Worm (Caenorhabditis elegans): Measurements from ENCODE around the gene ctsa-1.2.

DNA sequence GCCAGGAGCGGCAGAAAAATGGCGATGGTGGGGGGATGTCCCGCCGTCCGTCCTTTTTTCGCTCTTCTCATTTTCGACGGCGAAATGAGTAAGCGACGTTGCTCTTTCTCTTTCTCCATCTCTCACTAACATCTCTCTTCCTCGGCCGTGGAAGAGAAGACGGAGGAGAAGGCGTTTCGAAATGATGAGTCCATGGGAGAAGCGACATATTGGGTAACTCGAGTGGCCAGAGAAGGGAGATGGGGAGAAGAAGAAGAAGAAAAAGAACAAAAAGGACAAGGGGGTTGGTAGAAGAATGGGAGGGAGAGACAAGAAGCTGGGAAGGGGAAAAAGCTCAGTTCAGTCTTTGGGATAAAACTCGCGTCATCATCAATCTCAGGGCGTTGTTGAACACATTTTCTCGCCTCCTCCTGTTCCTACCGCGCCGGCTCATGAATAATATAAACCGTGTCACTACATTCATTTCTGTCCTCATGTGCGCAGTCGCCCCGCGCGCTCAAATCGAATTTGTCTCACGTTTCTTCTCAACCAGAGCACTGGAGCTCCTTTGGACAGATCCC lies 12.5 kb downstream of the ctsa-1.2 start:
- no peak for TF ChIP-seq F16B12.6 (tag; optimal IDR thresholded peaks at IDR 0.05)
- no peak for TF ChIP-seq snu-23 (GFP tag; optimal IDR thresholded peaks at IDR 0.05)
- no peak for TF ChIP-seq lin-39 (tag; optimal IDR thresholded peaks at IDR 0.05)
- no peak for TF ChIP-seq unc-62 (GFP tag; optimal IDR thresholded peaks at IDR 0.05)
- TF ChIP-seq nhr-12 (tag; optimal IDR thresholded peaks at IDR 0.05) = no peak
- no peak for TF ChIP-seq aly-2 (tag; optimal IDR thresholded peaks at IDR 0.05)
- TF ChIP-seq skn-1 (tag; optimal IDR thresholded peaks at IDR 0.05) = peak; percentile 31
- TF ChIP-seq nhr-71 (tag; optimal IDR thresholded peaks at IDR 0.05) = peak; percentile 35
- peak; percentile 8 to 70 (median 33) for TF ChIP-seq ceh-82 (tag; optimal IDR thresholded peaks at IDR 0.05)
- no peak for TF ChIP-seq grh-1 (GFP tag; IDR thresholded peaks at IDR 0.05)

All from whole organism, L1 larva.